Fruit fly (Drosophila melanogaster): ENCODE results near the gene knrl.
A peak's percentile ranks its signal among the peaks of the same experiment; 100 is the strongest.

Gene knrl

dm6 chr3L:20556371-20556770 is 64.1 kb downstream of the knrl start (continued):
- peak; percentile 68 for TF ChIP-seq dmrt93B (GFP tag; optimal IDR thresholded peaks at IDR 0.05)

- TF ChIP-seq woc (GFP tag; optimal IDR thresholded peaks at IDR 0.05) (peak; percentile 19), GATAd (GFP tag; optimal IDR thresholded peaks at IDR 0.05) (no peak), Dif (GFP tag; optimal IDR thresholded peaks at IDR 0.05; ENCODE audit: partially characterized antibody) (no peak), ey (GFP tag; optimal IDR thresholded peaks at IDR 0.05) (peak; percentile 25), OdsH (GFP tag; optimal IDR thresholded peaks at IDR 0.05) (peak; percentile 20), jim (GFP tag; optimal IDR thresholded peaks at IDR 0.05) (no peak), rgr (GFP tag; optimal IDR thresholded peaks at IDR 0.05) (peak; percentile 12), h (GFP tag; optimal IDR thresholded peaks at IDR 0.05) (peak; percentile 56), Abd-B (GFP tag; optimal IDR thresholded peaks at IDR 0.05) (no peak), Vsx2 (GFP tag; optimal IDR thresholded peaks at IDR 0.05; ENCODE audit: partially characterized antibody) (no peak), foxo (GFP tag; optimal IDR thresholded peaks at IDR 0.05) (peak in 1 of 2 experiments; percentile 55), fru (GFP tag; optimal IDR thresholded peaks at IDR 0.05) (peak; percentile 55), sv (GFP tag; optimal IDR thresholded peaks at IDR 0.05) (no peak), usp (GFP tag; optimal IDR thresholded peaks at IDR 0.05) (no peak), br (GFP tag; optimal IDR thresholded peaks at IDR 0.05) (peak; percentile 23), Hr78 (GFP tag; optimal IDR thresholded peaks at IDR 0.05) (no peak), Hnf4 (GFP tag; optimal IDR thresholded peaks at IDR 0.05) (peak; percentile 23), psq (GFP tag; optimal IDR thresholded peaks at IDR 0.05) (no peak)
These were observed 68.6 kb downstream of the knrl start for dm6 chr3L:20551862-20552261.

- TF ChIP-seq CG9705 (GFP tag; optimal IDR thresholded peaks at IDR 0.05) (no peak), Mio (GFP tag; optimal IDR thresholded peaks at IDR 0.05) (no peak), Hr78 (GFP tag; optimal IDR thresholded peaks at IDR 0.05) (no peak), dsf (GFP tag; optimal IDR thresholded peaks at IDR 0.05; ENCODE audit: borderline replicate concordance) (no peak), br (GFP tag; optimal IDR thresholded peaks at IDR 0.05) (peak; percentile 68), Sp1 (GFP tag; optimal IDR thresholded peaks at IDR 0.05) (peak; percentile 65), woc (GFP tag; optimal IDR thresholded peaks at IDR 0.05) (peak; percentile 70), lola (GFP tag; optimal IDR thresholded peaks at IDR 0.05) (no peak), Dfd (GFP tag; optimal IDR thresholded peaks at IDR 0.05) (no peak), dmrt93B (GFP tag; optimal IDR thresholded peaks at IDR 0.05) (peak; percentile 23), foxo (GFP tag; optimal IDR thresholded peaks at IDR 0.05) (peak in 1 of 2 experiments; percentile 76), fru (GFP tag; optimal IDR thresholded peaks at IDR 0.05) (peak; percentile 78), h (GFP tag; optimal IDR thresholded peaks at IDR 0.05) (peak; percentile 77), ey (GFP tag; optimal IDR thresholded peaks at IDR 0.05) (peak; percentile 76), sage (GFP tag; optimal IDR thresholded peaks at IDR 0.05) (peak; percentile 41), Rel (GFP tag; optimal IDR thresholded peaks at IDR 0.05) (no peak), Rel (tag; optimal IDR thresholded peaks at IDR 0.05) (no peak), pan (optimal IDR thresholded peaks at IDR 0.05) (no peak), Dif (GFP tag; optimal IDR thresholded peaks at IDR 0.05; ENCODE audit: partially characterized antibody) (no peak), usp (GFP tag; optimal IDR thresholded peaks at IDR 0.05) (no peak), OdsH (GFP tag; optimal IDR thresholded peaks at IDR 0.05) (peak; percentile 77), HLH106 (tag; optimal IDR thresholded peaks at IDR 0.05) (peak; percentile 63), psq (GFP tag; optimal IDR thresholded peaks at IDR 0.05) (peak; percentile 66), brk (GFP tag; optimal IDR thresholded peaks at IDR 0.05) (peak; percentile 51), tai (GFP tag; optimal IDR thresholded peaks at IDR 0.05) (no peak), CG32264 (GFP tag; optimal IDR thresholded peaks at IDR 0.05) (no peak), Abd-B (GFP tag; optimal IDR thresholded peaks at IDR 0.05) (no peak), Hnf4 (GFP tag; optimal IDR thresholded peaks at IDR 0.05) (peak; percentile 55), rgr (GFP tag; optimal IDR thresholded peaks at IDR 0.05) (peak; percentile 81), GATAd (GFP tag; optimal IDR thresholded peaks at IDR 0.05) (no peak), Myc (optimal IDR thresholded peaks at IDR 0.05) (no peak), jim (GFP tag; optimal IDR thresholded peaks at IDR 0.05) (no peak), Jra (GFP tag; optimal IDR thresholded peaks at IDR 0.05) (no peak)
These were observed 71.1 kb downstream of the knrl start for dm6 chr3L:20549358-20549757.

- TF ChIP-seq psq (GFP tag; optimal IDR thresholded peaks at IDR 0.05) (no peak), Mio (GFP tag; optimal IDR thresholded peaks at IDR 0.05) (no peak), rgr (GFP tag; optimal IDR thresholded peaks at IDR 0.05) (no peak), GATAd (GFP tag; optimal IDR thresholded peaks at IDR 0.05) (no peak), Myc (optimal IDR thresholded peaks at IDR 0.05) (no peak), Rel (GFP tag; optimal IDR thresholded peaks at IDR 0.05) (no peak), Rel (tag; optimal IDR thresholded peaks at IDR 0.05) (no peak), sv (GFP tag; optimal IDR thresholded peaks at IDR 0.05) (no peak), CrebA (GFP tag; optimal IDR thresholded peaks at IDR 0.05; ENCODE audit: borderline replicate concordance) (no peak), dl (GFP tag; optimal IDR thresholded peaks at IDR 0.05; ENCODE audit: insufficient read depth in 1 of 2, partially characterized antibody in 2 of 2) (no peak), Hr83 (GFP tag; optimal IDR thresholded peaks at IDR 0.05; ENCODE audit: poor library complexity, severe bottlenecking) (no peak), Dfd (GFP tag; optimal IDR thresholded peaks at IDR 0.05) (no peak), pan (optimal IDR thresholded peaks at IDR 0.05) (no peak), Hnf4 (GFP tag; optimal IDR thresholded peaks at IDR 0.05) (no peak), sage (GFP tag; optimal IDR thresholded peaks at IDR 0.05) (no peak), HLH106 (tag; optimal IDR thresholded peaks at IDR 0.05) (no peak), br (GFP tag; optimal IDR thresholded peaks at IDR 0.05) (no peak), Dif (GFP tag; optimal IDR thresholded peaks at IDR 0.05; ENCODE audit: partially characterized antibody) (no peak), usp (GFP tag; optimal IDR thresholded peaks at IDR 0.05) (no peak), brk (GFP tag; optimal IDR thresholded peaks at IDR 0.05) (no peak)
These were observed 72.1 kb downstream of the knrl start for dm6 chr3L:20548201-20548854.

All from whole organism, wandering third instar larva.